Worm (Caenorhabditis elegans): Measurements from ENCODE around the gene egg-1.

DNA sequence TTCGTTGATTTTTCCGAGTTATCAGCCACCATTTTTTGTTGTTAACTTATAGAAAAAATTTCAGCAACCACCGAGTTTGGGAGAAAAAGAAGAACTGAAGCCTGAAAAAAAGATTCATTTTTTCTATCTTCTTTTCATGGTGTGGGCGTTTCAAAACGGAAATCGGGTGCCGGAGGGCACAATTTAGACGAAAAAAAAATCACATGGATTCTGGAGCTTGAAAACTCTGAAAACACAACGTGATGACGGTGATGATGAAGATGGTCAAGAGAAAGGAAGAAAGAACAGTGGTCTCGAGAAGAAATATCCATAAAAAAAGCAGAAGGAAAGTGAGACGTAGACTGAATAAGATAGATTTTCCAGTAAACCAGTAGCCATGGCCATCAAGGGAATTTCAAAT lies 44.0 kb upstream of the egg-1 start, which contains the start of gene rcan-1:
- TF ChIP-seq ztf-26 (tag; optimal IDR thresholded peaks at IDR 0.05) (no peak), ets-4 (GFP tag; optimal IDR thresholded peaks at IDR 0.05) (no peak), attf-6 (GFP tag; IDR thresholded peaks at IDR 0.05) (no peak), B0019.2 (GFP tag; conservative IDR thresholded peaks at IDR 0.05) (no peak)
